Fruit fly (Drosophila melanogaster) whole organism, pupa: ENCODE data around the gene Gr93d.

ENCODE experiments used
- CG8159 ChIP-seq: fragments of 200-800 bp; sonication (Bioruptor generic); optimal IDR thresholded peaks from 3 replicates; lab custom pipeline; 2018; ENCODE audit warnings: missing biosample characterization, mild to moderate bottlenecking, missing genetic modification characterization, moderate library complexity
- Pif1B ChIP-seq: fragments of 200-800 bp; sonication (Bioruptor generic); optimal IDR thresholded peaks from 3 replicates; lab custom pipeline; 2016; ENCODE audit warnings: missing biosample characterization, missing genetic modification characterization

DNA sequence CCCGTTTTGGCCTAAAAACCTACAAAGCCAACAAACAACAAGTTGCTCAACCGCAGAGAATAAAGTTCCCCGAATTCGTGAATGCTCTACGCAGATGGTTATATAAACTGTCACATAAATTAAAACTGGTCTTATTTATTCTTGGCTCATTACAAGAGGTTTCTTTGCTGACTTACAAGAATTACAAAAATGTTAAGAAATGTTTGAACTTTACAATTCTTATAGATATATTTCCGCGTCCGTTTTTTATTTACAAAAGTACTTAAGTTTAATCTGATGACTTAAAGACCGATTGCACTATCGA, 10.3 kb downstream of the Gr93d start:
- no peak for TF ChIP-seq CG8159
- no peak for TF ChIP-seq Pif1B (GFP tag; lab: Kevin White, UChicago)
